Fruit fly (Drosophila melanogaster): ENCODE results near the gene CG42613.
A peak's percentile ranks its signal among the peaks of the same experiment; 100 is the strongest.

The CG42613 gene

dm6 chr3R:18995556-18996272 is 66.7 kb downstream of the CG42613 start (continued):
- TF ChIP-seq sqz (GFP tag; optimal IDR thresholded peaks at IDR 0.05) (peak; percentile 28), crc (GFP tag; optimal IDR thresholded peaks at IDR 0.05) (peak; percentile 35), cwo (GFP tag; optimal IDR thresholded peaks at IDR 0.05) (peak; percentile 46), CG10431 (GFP tag; optimal IDR thresholded peaks at IDR 0.05) (peak; percentile 58), btn (GFP tag; optimal IDR thresholded peaks at IDR 0.05) (peak; percentile 11), CG6854 (GFP tag; optimal IDR thresholded peaks at IDR 0.05) (peak; percentile 19), repo (GFP tag; optimal IDR thresholded peaks at IDR 0.05) (peak; percentile 34), CG17359 (tag; optimal IDR thresholded peaks at IDR 0.05) (peak; percentile 90), zf30C (GFP tag; optimal IDR thresholded peaks at IDR 0.05) (peak; percentile 28), CG9215 (GFP tag; IDR thresholded peaks at IDR 0.05) (peak; percentile 10; the same call in 1 of the 2 replicates), Poxn (GFP tag; IDR thresholded peaks at IDR 0.05) (no peak), ro (GFP tag; IDR thresholded peaks at IDR 0.05) (peak; percentile 54), ranshi (GFP tag; IDR thresholded peaks at IDR 0.05) (peak; percentile 79; the same call in 1 of the 2 replicates), Blimp-1 (GFP tag; optimal IDR thresholded peaks at IDR 0.05) (peak; percentile 88), disco-r (GFP tag; optimal IDR thresholded peaks at IDR 0.05) (no peak), her (GFP tag; optimal IDR thresholded peaks at IDR 0.05) (peak; percentile 2), CG4617 (GFP tag; optimal IDR thresholded peaks at IDR 0.05; ENCODE audit: borderline replicate concordance) (peak; percentile 39), run (tag; optimal IDR thresholded peaks at IDR 0.05) (peak; percentile 64), CG5953 (GFP tag; IDR thresholded peaks at IDR 0.05) (peak; percentile 81), CG3281 (GFP tag; optimal IDR thresholded peaks at IDR 0.05) (peak; percentile 23), dmrt11E (tag; optimal IDR thresholded peaks at IDR 0.05) (peak; percentile 83), pros (GFP tag; optimal IDR thresholded peaks at IDR 0.05) (no peak), lilli (GFP tag; optimal IDR thresholded peaks at IDR 0.05) (peak; percentile 63), CG11093 (GFP tag; IDR thresholded peaks at IDR 0.05) (peak; percentile 65; the same call in 2 of the 3 replicates), Sry-β (GFP tag; optimal IDR thresholded peaks at IDR 0.05) (peak; percentile 12), CG31441 (GFP tag; IDR thresholded peaks at IDR 0.05) (peak; percentile 90), HmgZ (tag; optimal IDR thresholded peaks at IDR 0.05) (peak; percentile 6), CG4360 (GFP tag; IDR thresholded peaks at IDR 0.05) (peak; percentile 13; the same call in 1 of the 2 replicates), CG17912 (GFP tag; optimal IDR thresholded peaks at IDR 0.05) (no peak), mirr (GFP tag; optimal IDR thresholded peaks at IDR 0.05) (no peak), CG17385 (GFP tag; optimal IDR thresholded peaks at IDR 0.05) (peak; percentile 75), CG11723 (GFP tag; optimal IDR thresholded peaks at IDR 0.05) (peak; percentile 62), Dbx (GFP tag; IDR thresholded peaks at IDR 0.05) (0 out of 3 replicates have a peak, but pooled peaks have one; percentile 33), Ssrp (tag; optimal IDR thresholded peaks at IDR 0.05) (peak; percentile 82), Six4 (GFP tag; optimal IDR thresholded peaks at IDR 0.05) (peak; percentile 72), CG2678 (tag; optimal IDR thresholded peaks at IDR 0.05) (peak; percentile 83), CG7987 (GFP tag; optimal IDR thresholded peaks at IDR 0.05) (no peak), CG10565 (GFP tag; optimal IDR thresholded peaks at IDR 0.05) (peak; percentile 25), CG12071 (GFP tag; optimal IDR thresholded peaks at IDR 0.05) (peak; percentile 47), br (optimal IDR thresholded peaks at IDR 0.05) (no peak), Jarid2 (GFP tag; optimal IDR thresholded peaks at IDR 0.05) (peak; percentile 23), nmo (GFP tag; optimal IDR thresholded peaks at IDR 0.05) (peak; percentile 88), cad (GFP tag; optimal IDR thresholded peaks at IDR 0.05) (no peak), BEAF-32 (GFP tag; optimal IDR thresholded peaks at IDR 0.05) (no peak), nom (GFP tag; optimal IDR thresholded peaks at IDR 0.05) (peak; percentile 75), CG10274 (GFP tag; optimal IDR thresholded peaks at IDR 0.05) (peak; percentile 29), CG17802 (tag; optimal IDR thresholded peaks at IDR 0.05) (peak; percentile 29), ap (GFP tag; IDR thresholded peaks at IDR 0.05) (peak; percentile 81), Sry-δ (GFP tag; optimal IDR thresholded peaks at IDR 0.05) (peak; percentile 21)
